Fruit fly (Drosophila melanogaster) whole organism, pupa: Measurements from ENCODE around the gene SA2.

Source experiments
- CG10348 ChIP-seq: fragments of 200-800 bp; sonication (Bioruptor generic); IDR thresholded peaks from 2 replicates; pipeline ENCODE4 v1.3.6; 2022; ENCODE audit warnings: missing biosample characterization, missing genetic modification characterization
- CG12605 ChIP-seq: fragments of 200-800 bp; sonication (Bioruptor generic); IDR thresholded peaks from 2 replicates; pipeline ENCODE4 v1.3.6; 2022; ENCODE audit warnings: missing biosample characterization, missing genetic modification characterization
- CG13204 ChIP-seq: fragments of 200-800 bp; sonication (Bioruptor generic); optimal IDR thresholded peaks from 2 replicates; lab custom pipeline; 2018; ENCODE audit warnings: missing biosample characterization, mild to moderate bottlenecking, missing genetic modification characterization, moderate library complexity
- CG14655 ChIP-seq: fragments of 200-800 bp; sonication (Bioruptor generic); optimal IDR thresholded peaks from 3 replicates; lab custom pipeline; 2017; ENCODE audit warnings: mild to moderate bottlenecking, missing biosample characterization, missing genetic modification reagents, missing genetic modification characterization
- CG15710 ChIP-seq: fragments of 200-800 bp; sonication (Bioruptor generic); optimal IDR thresholded peaks from 2 replicates; lab custom pipeline; 2018; ENCODE audit warnings: missing biosample characterization, mild to moderate bottlenecking, missing genetic modification characterization, moderate library complexity
- CG17806 ChIP-seq: fragments of 200-800 bp; sonication (Bioruptor generic); optimal IDR thresholded peaks from 2 replicates; lab custom pipeline; 2018; ENCODE audit warnings: missing biosample characterization, mild to moderate bottlenecking, missing genetic modification characterization, moderate library complexity
- CG32121 ChIP-seq: fragments of 200-800 bp; sonication (Bioruptor generic); IDR thresholded peaks from 2 replicates; pipeline ENCODE4 v1.3.6; 2022; ENCODE audit warnings: missing biosample characterization, missing genetic modification characterization
- CG34367 ChIP-seq: fragments of 200-800 bp; sonication (Bioruptor generic); optimal IDR thresholded peaks from 2 replicates; lab custom pipeline; 2018; ENCODE audit warnings: missing biosample characterization, mild to moderate bottlenecking, missing genetic modification characterization
- CG4496 ChIP-seq: fragments of 200-800 bp; sonication (Bioruptor generic); IDR thresholded peaks from 3 replicates; pipeline ENCODE4 v1.3.6; 2022; ENCODE audit warnings: missing biosample characterization, missing genetic modification characterization
- CG8159 ChIP-seq: fragments of 200-800 bp; sonication (Bioruptor generic); optimal IDR thresholded peaks from 3 replicates; lab custom pipeline; 2018; ENCODE audit warnings: missing biosample characterization, mild to moderate bottlenecking, missing genetic modification characterization, moderate library complexity
- CG8301 ChIP-seq: fragments of 200-800 bp; sonication (Bioruptor generic); optimal IDR thresholded peaks from 2 replicates; lab custom pipeline; 2018; ENCODE audit warnings: missing biosample characterization, mild to moderate bottlenecking, missing genetic modification characterization
- CG9948 ChIP-seq: fragments of 200-800 bp; sonication (Bioruptor generic); optimal IDR thresholded peaks from 2 replicates; lab custom pipeline; 2018; ENCODE audit warnings: missing biosample characterization, mild to moderate bottlenecking, missing genetic modification characterization, moderate library complexity
- D1 ChIP-seq: fragments of 200-800 bp; sonication (Bioruptor generic); optimal IDR thresholded peaks from 2 replicates; lab custom pipeline; 2018; ENCODE audit warnings: missing biosample characterization, mild to moderate bottlenecking, missing genetic modification characterization, moderate library complexity
- EcR ChIP-seq: fragments of 200-800 bp; sonication (Bioruptor generic); optimal IDR thresholded peaks from 3 replicates; lab custom pipeline; 2019; ENCODE audit warnings: missing biosample characterization, missing genetic modification characterization, mild to moderate bottlenecking, moderate library complexity, missing genetic modification reagents
- Ets98B ChIP-seq: fragments of 200-800 bp; sonication (Bioruptor generic); IDR thresholded peaks from 2 replicates; pipeline ENCODE4 v1.3.6; 2022; ENCODE audit warnings: missing biosample characterization, missing genetic modification characterization
- Pif1A ChIP-seq: fragments of 200-800 bp; sonication (Bioruptor generic); optimal IDR thresholded peaks from 3 replicates; lab custom pipeline; 2016; ENCODE audit warnings: missing biosample characterization, missing genetic modification characterization
- Pif1B ChIP-seq: fragments of 200-800 bp; sonication (Bioruptor generic); optimal IDR thresholded peaks from 3 replicates; lab custom pipeline; 2016; ENCODE audit warnings: missing biosample characterization, missing genetic modification characterization
- Snoo ChIP-seq: fragments of 200-800 bp; sonication (Bioruptor generic); optimal IDR thresholded peaks from 3 replicates; lab custom pipeline; 2017; ENCODE audit warnings: missing biosample characterization, mild to moderate bottlenecking, missing genetic modification characterization, inconsistent platforms
- fd96Ca ChIP-seq: fragments of 200-800 bp; sonication (Bioruptor generic); IDR thresholded peaks from 3 replicates; pipeline ENCODE4 v1.3.6; 2022; ENCODE audit warnings: missing biosample characterization, missing genetic modification characterization
- gl ChIP-seq: fragments of 200-800 bp; sonication (Bioruptor generic); optimal IDR thresholded peaks from 2 replicates; lab custom pipeline; 2018; ENCODE audit warnings: missing biosample characterization, mild to moderate bottlenecking, missing genetic modification characterization
- rn ChIP-seq: fragments of 200-800 bp; sonication (Bioruptor generic); IDR thresholded peaks from 2 replicates; pipeline ENCODE4 v1.3.6; 2022; ENCODE audit warnings: missing biosample characterization, missing genetic modification characterization

The SA2 gene

DNA sequence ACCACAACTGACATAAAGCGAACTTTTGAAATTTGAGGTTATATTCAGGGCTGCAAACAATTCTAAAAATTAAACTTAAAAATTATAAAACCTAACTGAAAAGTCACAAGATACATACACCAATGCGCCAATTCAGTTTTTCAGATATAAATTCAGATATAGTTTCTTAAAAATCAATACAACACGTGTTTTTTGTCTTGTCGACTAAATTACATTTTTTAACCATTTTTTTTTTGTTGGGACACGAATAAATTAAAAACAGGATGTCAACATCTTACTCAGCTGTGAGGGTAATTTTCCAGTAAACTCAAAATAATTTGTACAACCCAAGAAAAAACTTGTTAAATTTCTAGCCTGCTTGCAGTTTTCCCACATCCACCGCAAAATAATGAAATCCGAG lies at the start of gene SA2:
TSS of gene SA2 (minus strand) at position 101 of the 400 bp plus-strand sequence.
- no peak for TF ChIP-seq Ets98B (GFP tag; lab: Robert Waterston, UW)
- no peak for TF ChIP-seq fd96Ca (GFP tag; lab: Robert Waterston, UW)
- TF ChIP-seq CG10348 (GFP tag; lab: Robert Waterston, UW) = no peak
- no peak for TF ChIP-seq CG17806 (tag; lab: Kevin White, UChicago)
- no peak for TF ChIP-seq rn
- no peak for TF ChIP-seq CG13204 (GFP tag; lab: Kevin White, UChicago)

DNA sequence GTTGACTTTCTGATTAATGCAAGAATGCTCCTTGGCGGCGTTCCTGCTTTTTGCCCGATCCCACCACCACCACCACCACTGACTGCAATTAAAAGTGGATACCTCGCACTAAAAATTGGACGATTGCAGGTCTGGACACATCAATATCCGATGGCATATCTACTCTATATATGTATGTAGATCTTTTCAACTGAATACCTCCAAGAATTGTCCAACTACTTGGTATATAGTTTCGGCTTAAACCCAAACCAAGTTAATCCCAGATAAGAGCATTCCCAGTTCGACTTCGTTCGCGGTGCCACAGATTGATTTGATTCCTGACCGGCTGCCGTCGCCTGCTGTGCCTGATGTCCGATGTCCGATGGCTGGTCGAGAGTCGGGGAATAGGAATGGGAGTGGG lies 47.1 kb upstream of the SA2 start:
- TF ChIP-seq CG9948 (tag; lab: Kevin White, UChicago) = peak; percentile 58
- TF ChIP-seq fd96Ca (GFP tag; lab: Robert Waterston, UW) = peak; percentile 15; the same call in 1 of the 3 replicates
- no peak for TF ChIP-seq Ets98B (GFP tag; lab: Robert Waterston, UW)
- peak; percentile 66 for TF ChIP-seq CG8301 (tag; lab: Kevin White, UChicago)
- TF ChIP-seq CG8159 (tag; lab: Kevin White, UChicago) = peak; percentile 57
- peak; percentile 79 for TF ChIP-seq CG14655 (GFP tag; lab: Kevin White, UChicago)
- 0 out of 3 replicates have a peak, but pooled peaks have one; percentile 17 for TF ChIP-seq CG4496 (GFP tag; lab: Robert Waterston, UW)
- TF ChIP-seq gl (tag; lab: Kevin White, UChicago) = peak; percentile 22
- TF ChIP-seq CG15710 (tag; lab: Kevin White, UChicago) = peak; percentile 1
- peak; percentile 41 for TF ChIP-seq CG17806 (tag; lab: Kevin White, UChicago)
- no peak for TF ChIP-seq CG10348 (GFP tag; lab: Robert Waterston, UW)
- TF ChIP-seq, all 21 proteins: peak for 9

DNA sequence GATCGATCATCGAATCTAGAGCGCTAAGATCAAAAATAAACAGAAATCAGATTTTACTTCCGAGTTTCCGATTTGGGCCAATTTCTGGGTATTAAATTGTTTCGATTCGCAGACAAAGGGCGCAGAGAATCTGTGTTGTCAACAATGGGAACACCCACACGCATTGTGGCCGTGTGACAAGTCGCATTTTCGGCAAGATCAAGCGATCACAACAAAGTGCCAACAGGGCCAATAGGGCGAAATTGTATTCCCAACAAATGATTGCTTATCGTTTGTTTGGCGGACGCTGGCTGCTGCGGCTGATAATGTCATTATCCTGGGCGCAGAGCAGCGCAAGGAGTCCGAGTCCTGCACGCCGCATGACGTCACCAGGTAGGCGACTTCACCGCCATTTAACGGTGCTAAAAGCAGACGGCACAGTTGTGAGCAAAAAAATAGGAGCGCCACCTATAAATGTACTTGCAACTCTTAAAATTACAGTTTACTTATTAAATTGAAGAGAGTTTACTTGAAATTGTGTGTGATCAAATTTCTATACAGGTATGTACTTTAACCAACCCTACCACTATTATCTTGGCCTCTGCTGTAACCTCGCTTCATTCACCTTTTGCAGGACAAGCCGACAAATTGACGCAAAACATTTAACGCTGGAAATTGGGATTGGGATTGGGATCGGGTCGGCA lies 41.5 kb upstream of the SA2 start:
- peak; percentile 36 for TF ChIP-seq CG14655 (GFP tag; lab: Kevin White, UChicago)
- TF ChIP-seq CG15710 (tag; lab: Kevin White, UChicago) = peak; percentile 67
- no peak for TF ChIP-seq gl (tag; lab: Kevin White, UChicago)
- 0 out of 2 replicates have a peak, but pooled peaks have one; percentile 35 for TF ChIP-seq CG12605
- TF ChIP-seq CG17806 (tag; lab: Kevin White, UChicago) = peak; percentile 38
- TF ChIP-seq CG34367 (tag; lab: Kevin White, UChicago) = peak; percentile 63
- TF ChIP-seq CG8159 (tag; lab: Kevin White, UChicago) = peak; percentile 49
- no peak for TF ChIP-seq Pif1B (GFP tag; lab: Kevin White, UChicago)
- no peak for TF ChIP-seq Snoo
- TF ChIP-seq CG32121 = no peak
- TF ChIP-seq Pif1A (GFP tag; lab: Kevin White, UChicago) = no peak
- TF ChIP-seq Ets98B (GFP tag; lab: Robert Waterston, UW) = peak; percentile 48; the same call in 1 of the 2 replicates
- TF ChIP-seq CG10348 (GFP tag; lab: Robert Waterston, UW) = no peak
- TF ChIP-seq CG9948 (tag; lab: Kevin White, UChicago) = peak; percentile 49
- TF ChIP-seq CG8301 (tag; lab: Kevin White, UChicago) = peak; percentile 15
- no peak for TF ChIP-seq CG13204 (GFP tag; lab: Kevin White, UChicago)
- peak; percentile 56; the same call in 2 of the 3 replicates for TF ChIP-seq fd96Ca (GFP tag; lab: Robert Waterston, UW)
- peak; percentile 25; the same call in 1 of the 2 replicates for TF ChIP-seq rn
- no peak for TF ChIP-seq EcR (GFP tag; lab: Kevin White, UChicago)
- TF ChIP-seq D1 (tag; lab: Kevin White, UChicago) = no peak
- peak; percentile 79 for TF ChIP-seq CG4496 (GFP tag; lab: Robert Waterston, UW)

DNA sequence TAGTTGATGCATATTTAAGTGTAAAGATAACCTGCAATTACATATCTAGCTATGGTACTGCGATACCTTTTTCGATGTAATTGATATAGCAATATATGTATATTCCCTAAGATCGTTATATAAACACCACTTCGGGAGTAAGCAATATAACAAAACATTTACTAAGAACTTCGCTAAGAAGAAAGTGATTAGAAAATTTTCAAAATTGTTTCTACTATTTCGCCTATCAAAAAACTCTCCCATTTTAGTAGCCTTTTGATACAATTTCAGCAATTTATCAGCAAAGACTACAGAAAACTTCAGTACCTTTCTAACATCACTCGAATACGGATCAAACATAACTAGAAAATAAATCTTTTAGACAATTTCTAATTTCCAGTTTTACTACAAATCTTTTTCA lies 39.6 kb upstream of the SA2 start, which contains the start of gene robl62A:
TSS of gene robl62A (plus strand) at position 301 of the 400 bp plus-strand sequence.
- no peak for TF ChIP-seq CG14655 (GFP tag; lab: Kevin White, UChicago)
- no peak for TF ChIP-seq CG17806 (tag; lab: Kevin White, UChicago)
- no peak for TF ChIP-seq CG4496 (GFP tag; lab: Robert Waterston, UW)
- no peak for TF ChIP-seq fd96Ca (GFP tag; lab: Robert Waterston, UW)
- TF ChIP-seq CG32121 = no peak
- no peak for TF ChIP-seq CG34367 (tag; lab: Kevin White, UChicago)
- TF ChIP-seq CG9948 (tag; lab: Kevin White, UChicago) = no peak
- TF ChIP-seq Snoo = no peak
- TF ChIP-seq gl (tag; lab: Kevin White, UChicago) = no peak
- no peak for TF ChIP-seq EcR (GFP tag; lab: Kevin White, UChicago)
- TF ChIP-seq CG12605 = no peak
- TF ChIP-seq CG15710 (tag; lab: Kevin White, UChicago) = no peak
- TF ChIP-seq CG8301 (tag; lab: Kevin White, UChicago) = no peak
- no peak for TF ChIP-seq Ets98B (GFP tag; lab: Robert Waterston, UW)

DNA sequence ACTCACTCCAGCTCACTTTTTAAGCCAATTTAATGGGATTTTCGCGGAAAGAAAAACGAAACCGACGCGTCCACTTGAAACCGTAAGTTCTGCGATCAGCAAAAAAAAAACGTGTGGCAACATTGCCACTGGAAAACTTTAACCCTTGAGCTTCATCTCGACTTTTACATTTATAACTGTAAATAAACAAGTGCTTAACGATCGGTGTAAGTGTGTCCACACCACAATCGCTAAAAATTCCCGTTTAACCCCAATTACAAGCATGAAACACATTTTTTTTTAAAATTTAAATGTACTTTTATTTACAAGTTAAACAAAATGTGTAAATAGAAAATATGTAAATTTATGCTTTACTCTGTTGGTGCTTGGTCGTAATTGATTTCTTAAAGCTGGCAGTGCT lies 37.5 kb upstream of the SA2 start, which contains the start of gene Ptp61F:
TSS of gene Ptp61F (minus strand) at position 101 of the 400 bp plus-strand sequence.
- TF ChIP-seq EcR (GFP tag; lab: Kevin White, UChicago) (no peak), CG12605 (no peak), CG14655 (GFP tag; lab: Kevin White, UChicago) (no peak), Ets98B (GFP tag; lab: Robert Waterston, UW) (no peak), D1 (tag; lab: Kevin White, UChicago) (no peak), Pif1A (GFP tag; lab: Kevin White, UChicago) (no peak), CG10348 (GFP tag; lab: Robert Waterston, UW) (no peak), Pif1B (GFP tag; lab: Kevin White, UChicago) (no peak), CG15710 (tag; lab: Kevin White, UChicago) (no peak), CG34367 (tag; lab: Kevin White, UChicago) (no peak), CG17806 (tag; lab: Kevin White, UChicago) (no peak), CG9948 (tag; lab: Kevin White, UChicago) (no peak), CG8159 (tag; lab: Kevin White, UChicago) (no peak), CG8301 (tag; lab: Kevin White, UChicago) (no peak), gl (tag; lab: Kevin White, UChicago) (no peak), Snoo (no peak), CG4496 (GFP tag; lab: Robert Waterston, UW) (no peak), CG13204 (GFP tag; lab: Kevin White, UChicago) (no peak)
